Worm (Caenorhabditis elegans) whole organism, late embryonic: ENCODE data around the gene puf-8.

ENCODE experiments used
- C08G9.2 ChIP-seq: sonication (generic microtip); optimal IDR thresholded peaks from 2 replicates; lab custom pipeline; 2016; ENCODE audit warnings: mild to moderate bottlenecking, missing genetic modification characterization, moderate library complexity, missing compliant biosample characterization
- T23F11.4 ChIP-seq: fragments of 200-800 bp; sonication (Bioruptor generic); optimal IDR thresholded peaks from 2 replicates; lab custom pipeline; 2018; ENCODE audit warnings: mild to moderate bottlenecking, missing genetic modification characterization, missing compliant biosample characterization
- ahr-1 ChIP-seq: sonication (generic microtip); optimal IDR thresholded peaks from 2 replicates; lab custom pipeline; 2016; ENCODE audit warnings: missing genetic modification characterization, missing compliant biosample characterization
- ama-1 ChIP-seq: fragments of 150-350 bp; optimal IDR thresholded peaks from 2 replicates; lab custom pipeline; 2014
- ceh-2 ChIP-seq: sonication (generic microtip); optimal IDR thresholded peaks from 2 replicates; lab custom pipeline; 2016; ENCODE audit warnings: missing genotype, missing genetic modification characterization, missing compliant biosample characterization
- ceh-22 ChIP-seq: sonication (generic microtip); optimal IDR thresholded peaks from 2 replicates; lab custom pipeline; 2017; ENCODE audit warnings: missing biosample characterization, missing genetic modification characterization
- ceh-24 ChIP-seq: sonication (generic microtip); optimal IDR thresholded peaks from 2 replicates; lab custom pipeline; 2016; ENCODE audit warnings: mild to moderate bottlenecking, missing genetic modification characterization, missing compliant biosample characterization
- ceh-6 ChIP-seq: fragments of 200-800 bp; sonication (Bioruptor generic); optimal IDR thresholded peaks from 2 replicates; lab custom pipeline; 2018; ENCODE audit warnings: mild to moderate bottlenecking, missing genetic modification characterization, missing compliant biosample characterization
- ceh-9 ChIP-seq: sonication (generic microtip); optimal IDR thresholded peaks from 2 replicates; lab custom pipeline; 2016; ENCODE audit warnings: mild to moderate bottlenecking, missing genetic modification characterization, inconsistent platforms, missing compliant biosample characterization
- dmd-4 ChIP-seq: sonication (generic microtip); optimal IDR thresholded peaks from 2 replicates; lab custom pipeline; 2016; ENCODE audit warnings: borderline replicate concordance, missing genetic modification characterization, missing compliant biosample characterization
- dve-1 ChIP-seq: sonication (generic microtip); optimal IDR thresholded peaks from 2 replicates; lab custom pipeline; 2017; ENCODE audit warnings: antibody characterized with exemption, mild to moderate bottlenecking, missing genetic modification characterization, missing compliant biosample characterization
- elt-2 ChIP-seq: sonication (generic microtip); optimal IDR thresholded peaks from 2 replicates; lab custom pipeline; 2016; ENCODE audit warnings: missing genetic modification reagents, missing genetic modification characterization, missing compliant biosample characterization
- elt-4 ChIP-seq: sonication (generic microtip); optimal IDR thresholded peaks from 2 replicates; lab custom pipeline; 2016; ENCODE audit warnings: missing genetic modification characterization, missing compliant biosample characterization
- ets-4 ChIP-seq: sonication (generic microtip); optimal IDR thresholded peaks from 2 replicates; lab custom pipeline; 2016; ENCODE audit warnings: missing genetic modification characterization, missing compliant biosample characterization
- fax-1 ChIP-seq: sonication (generic microtip); optimal IDR thresholded peaks from 2 replicates; lab custom pipeline; 2016; ENCODE audit warnings: missing genotype, missing genetic modification characterization, missing compliant biosample characterization
- hlh-15 ChIP-seq: sonication (generic microtip); optimal IDR thresholded peaks from 2 replicates; lab custom pipeline; 2016; ENCODE audit warnings: missing genetic modification characterization, missing compliant biosample characterization
- hlh-30 ChIP-seq: sonication (generic microtip); optimal IDR thresholded peaks from 2 replicates; lab custom pipeline; 2017; ENCODE audit warnings: antibody characterized with exemption, missing genetic modification characterization, missing compliant biosample characterization; ENCODE audit not compliant: insufficient read depth
- hlh-6 ChIP-seq: sonication (generic microtip); optimal IDR thresholded peaks from 2 replicates; lab custom pipeline; 2016; ENCODE audit warnings: missing genotype, missing genetic modification characterization, missing compliant biosample characterization
- lim-6 ChIP-seq: sonication (generic microtip); optimal IDR thresholded peaks from 2 replicates; lab custom pipeline; 2016; ENCODE audit warnings: missing genetic modification characterization, missing compliant biosample characterization
- mec-3 ChIP-seq: sonication (generic microtip); optimal IDR thresholded peaks from 2 replicates; lab custom pipeline; 2016; ENCODE audit warnings: borderline replicate concordance, missing genetic modification characterization, missing compliant biosample characterization
- nfya-1 ChIP-seq: sonication (generic microtip); optimal IDR thresholded peaks from 2 replicates; lab custom pipeline; 2017; ENCODE audit warnings: missing genetic modification characterization, mild to moderate bottlenecking, missing compliant biosample characterization, antibody characterized with exemption, moderate library complexity
- odd-2 ChIP-seq: sonication (generic microtip); optimal IDR thresholded peaks from 2 replicates; lab custom pipeline; 2017; ENCODE audit warnings: antibody characterized with exemption, mild to moderate bottlenecking, missing genetic modification characterization, missing compliant biosample characterization
- pag-3 ChIP-seq: sonication (generic microtip); optimal IDR thresholded peaks from 2 replicates; lab custom pipeline; 2016; ENCODE audit warnings: missing compliant biosample characterization, missing genetic modification characterization, borderline replicate concordance
- pha-4 ChIP-seq: fragments of 150-350 bp; optimal IDR thresholded peaks from 2 replicates; lab custom pipeline; 2018; ENCODE audit warnings: missing biosample characterization, missing genetic modification reagents, missing genetic modification characterization
- pqm-1 ChIP-seq: sonication (generic microtip); optimal IDR thresholded peaks from 2 replicates; lab custom pipeline; 2016; ENCODE audit warnings: missing genetic modification characterization, missing compliant biosample characterization
- sdc-2 ChIP-seq: sonication (generic microtip); optimal IDR thresholded peaks from 2 replicates; lab custom pipeline; 2016; ENCODE audit warnings: missing genotype, missing genetic modification characterization, missing compliant biosample characterization
- sox-4 ChIP-seq: sonication (generic microtip); optimal IDR thresholded peaks from 2 replicates; lab custom pipeline; 2017; ENCODE audit warnings: mild to moderate bottlenecking, missing genetic modification characterization, inconsistent platforms, missing compliant biosample characterization
- syd-9 ChIP-seq: sonication (generic microtip); optimal IDR thresholded peaks from 2 replicates; lab custom pipeline; 2016; ENCODE audit warnings: mild to moderate bottlenecking, missing genetic modification characterization, moderate library complexity, missing compliant biosample characterization
- ttx-3 ChIP-seq: sonication (generic microtip); optimal IDR thresholded peaks from 2 replicates; lab custom pipeline; 2016; ENCODE audit warnings: missing genetic modification reagents, missing genetic modification characterization, missing compliant biosample characterization
- unc-42 ChIP-seq: sonication (generic microtip); optimal IDR thresholded peaks from 2 replicates; lab custom pipeline; 2016; ENCODE audit warnings: missing genotype, missing genetic modification characterization, missing compliant biosample characterization
- unc-55 ChIP-seq: sonication (generic microtip); optimal IDR thresholded peaks from 2 replicates; lab custom pipeline; 2017; ENCODE audit warnings: missing biosample characterization, missing genetic modification reagents, missing genetic modification characterization

The puf-8 gene

DNA sequence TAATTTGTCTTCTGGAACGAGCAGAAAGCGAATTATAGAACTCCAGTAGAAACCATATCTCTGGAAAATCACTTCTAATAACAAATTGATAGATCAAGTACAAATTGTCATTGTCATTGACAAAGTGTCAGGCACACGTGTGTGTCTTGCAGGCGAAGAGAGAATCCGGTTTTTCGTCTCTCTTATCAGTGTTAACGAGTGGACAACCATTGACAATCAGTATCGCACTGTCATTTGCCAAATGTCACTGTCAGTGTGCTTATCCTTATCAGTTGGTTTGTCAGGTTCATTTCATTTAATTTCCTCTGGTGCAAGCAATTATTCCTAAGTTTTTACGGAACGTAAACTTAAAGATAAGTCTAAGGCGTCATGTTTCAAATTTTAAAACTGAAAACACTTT lies 24.5 kb downstream of the puf-8 start:
- TF ChIP-seq elt-2 (tag; lab: Kevin White, UChicago) (peak; percentile 73), ttx-3 (no peak)

DNA sequence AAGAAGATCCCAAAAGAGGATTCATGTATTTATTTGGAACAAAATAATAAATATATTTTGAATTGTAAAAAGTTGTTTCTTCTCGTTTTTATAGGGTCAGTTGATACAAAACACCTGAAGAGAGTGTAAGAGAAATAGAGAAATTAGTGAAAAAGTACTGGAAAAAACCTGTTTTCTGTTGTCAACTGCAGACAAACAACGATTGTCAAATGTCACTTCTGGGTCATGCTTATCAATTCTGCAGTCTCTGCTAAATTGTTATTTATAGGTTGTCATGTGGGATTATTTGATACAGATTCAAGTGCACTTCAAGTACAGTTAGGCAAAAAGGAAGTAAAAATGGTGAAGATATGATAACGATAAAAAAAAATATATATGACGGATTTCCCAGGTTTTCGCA lies 25.5 kb downstream of the puf-8 start:
- TF ChIP-seq ttx-3: no peak
- no peak for TF ChIP-seq lim-6 (tag; lab: Kevin White, UChicago)
- TF ChIP-seq mec-3 (tag; lab: Kevin White, UChicago): no peak
- TF ChIP-seq ceh-9 (tag; lab: Kevin White, UChicago): no peak
- TF ChIP-seq unc-42 (tag; lab: Kevin White, UChicago): no peak
- no peak for TF ChIP-seq sdc-2 (tag; lab: Kevin White, UChicago)
- TF ChIP-seq C08G9.2 (tag; lab: Kevin White, UChicago): no peak
- no peak for TF ChIP-seq sox-4
- no peak for TF ChIP-seq hlh-15 (tag; lab: Kevin White, UChicago)
- no peak for TF ChIP-seq elt-2 (tag; lab: Kevin White, UChicago)

DNA sequence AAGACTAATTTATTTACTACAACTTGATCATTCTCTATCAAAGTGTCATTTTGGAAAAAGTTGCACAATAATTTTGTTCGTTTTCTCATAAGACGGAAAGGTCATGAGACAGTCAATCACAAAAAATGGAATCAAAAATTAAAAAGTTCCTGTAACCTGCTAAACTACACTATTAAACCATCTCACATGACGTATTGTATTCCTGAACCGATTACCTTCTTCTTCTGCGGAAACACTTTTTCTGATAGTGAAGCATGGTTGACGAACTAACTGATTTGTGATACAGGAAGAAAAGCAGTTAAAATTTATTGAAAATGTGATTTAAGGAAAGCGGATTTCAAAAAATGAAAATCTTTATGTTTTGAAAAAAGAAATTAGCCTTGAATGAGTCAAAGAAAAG lies 28.3 kb downstream of the puf-8 start:
- TF ChIP-seq ceh-6 (GFP tag; lab: Kevin White, UChicago) (no peak), unc-55 (GFP tag; lab: Kevin White, UChicago) (no peak), elt-4 (no peak), dmd-4 (tag; lab: Kevin White, UChicago) (no peak), pag-3 (tag; lab: Kevin White, UChicago) (no peak), ceh-2 (tag; lab: Kevin White, UChicago) (no peak), ets-4 (no peak), ceh-24 (no peak)
- TF ChIP-seq, all 69 proteins: peak for 0

DNA sequence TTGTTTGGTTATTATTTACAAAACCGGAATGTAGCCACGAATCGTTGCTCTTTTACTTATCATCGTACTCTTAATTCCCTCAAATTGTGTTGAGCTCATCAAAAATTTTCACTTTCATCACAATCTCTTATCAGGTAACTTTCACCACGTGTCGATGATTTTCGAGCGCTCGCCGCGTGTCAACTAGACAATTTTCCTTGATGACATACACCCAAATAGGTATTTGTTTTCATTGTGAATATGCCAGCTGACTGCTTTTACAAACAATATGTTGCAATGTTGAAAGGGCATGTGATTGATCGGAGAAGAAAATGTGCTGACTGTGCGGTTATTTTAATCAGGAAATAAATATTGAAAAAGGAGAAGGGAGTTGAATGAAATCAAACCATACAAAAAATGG lies 33.4 kb downstream of the puf-8 start:
- TF ChIP-seq syd-9 (no peak), ceh-22 (tag; lab: Kevin White, UChicago) (no peak), mec-3 (tag; lab: Kevin White, UChicago) (no peak), hlh-6 (tag; lab: Kevin White, UChicago) (no peak), elt-4 (no peak), ets-4 (no peak), ahr-1 (tag; lab: Kevin White, UChicago) (no peak), fax-1 (tag; lab: Kevin White, UChicago) (no peak), ama-1 (lab: Kevin White, UChicago) (no peak), T23F11.4 (GFP tag; lab: Kevin White, UChicago) (no peak), hlh-30 (tag; lab: Kevin White, UChicago) (no peak), pha-4 (tag; lab: Kevin White, UChicago) (no peak), dmd-4 (tag; lab: Kevin White, UChicago) (no peak), sox-4 (no peak)

DNA sequence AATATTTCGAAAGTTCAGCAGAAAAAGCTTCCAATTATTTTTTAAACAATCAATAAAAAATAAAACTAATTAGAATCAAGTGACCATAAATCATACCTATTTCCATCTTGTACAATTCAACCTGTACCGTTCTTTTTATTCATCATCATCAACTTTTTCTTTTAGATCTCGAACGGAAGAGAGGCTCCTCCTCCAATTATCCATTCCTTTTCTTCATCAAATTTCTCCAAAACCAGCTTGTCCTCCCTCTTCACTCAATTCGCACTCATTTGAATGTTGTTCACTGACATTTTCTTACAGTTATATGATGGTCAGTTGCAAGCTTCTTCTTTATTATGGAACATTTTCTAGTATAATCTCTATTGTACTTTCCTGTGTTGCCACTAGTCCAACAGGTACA lies 36.2 kb downstream of the puf-8 start, which contains the start of gene C30G12.4:
TSS of gene C30G12.4 (plus strand) at position 301 of the 400 bp plus-strand sequence.
- TF ChIP-seq sox-4 (no peak), ceh-9 (tag; lab: Kevin White, UChicago) (no peak), fax-1 (tag; lab: Kevin White, UChicago) (no peak), pqm-1 (no peak)

DNA sequence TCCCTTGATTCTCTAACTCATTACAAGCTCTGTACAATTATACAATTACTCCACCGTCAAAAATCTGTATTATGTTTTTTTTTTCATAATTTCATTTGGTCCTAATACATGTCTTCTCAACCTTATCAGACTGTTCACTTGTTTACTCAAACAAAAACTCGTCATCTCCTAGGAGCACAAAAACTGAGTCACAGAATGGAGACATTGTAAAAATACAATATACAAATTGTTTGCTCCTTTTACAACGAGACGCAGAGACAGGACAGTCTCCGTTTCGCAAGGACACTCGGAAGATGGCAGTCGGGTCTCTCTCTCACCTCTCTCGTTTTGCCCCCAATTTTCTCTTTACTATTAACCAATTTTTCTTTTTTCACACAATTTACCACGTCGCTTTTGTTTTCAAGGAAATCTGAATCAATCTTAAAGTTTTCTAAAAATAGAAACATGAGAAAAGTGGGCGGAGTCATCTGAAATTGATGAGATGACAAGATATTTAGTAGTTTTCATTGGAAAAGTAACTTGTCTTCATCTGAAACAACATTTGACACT lies 42.4 kb downstream of the puf-8 start, which contains the start of gene F32A5.8:
TSS of gene F32A5.8 (plus strand) at position 499 of the 549 bp plus-strand sequence.
- TF ChIP-seq odd-2 (tag; lab: Kevin White, UChicago): peak; percentile 3
- TF ChIP-seq dve-1 (tag; lab: Kevin White, UChicago): peak; percentile 50
- no peak for TF ChIP-seq nfya-1 (tag; lab: Kevin White, UChicago)
- TF ChIP-seq unc-42 (tag; lab: Kevin White, UChicago): no peak
- TF ChIP-seq ceh-2 (tag; lab: Kevin White, UChicago): no peak
